Worm (Caenorhabditis elegans) whole organism, mixed stage, embryonic: ENCODE measurements around the gene irld-8.

Source experiments
- blmp-1 ChIP-seq: fragments of 150-350 bp; optimal IDR thresholded peaks from 2 replicates; lab custom pipeline; 2014; ENCODE audit warnings: missing biosample characterization, missing genetic modification characterization
- elt-1 ChIP-seq: sonication (generic microtip); optimal IDR thresholded peaks from 2 replicates; lab custom pipeline; 2017; ENCODE audit warnings: missing genetic modification characterization, mild to moderate bottlenecking, missing compliant biosample characterization, antibody characterized with exemption, moderate library complexity, borderline replicate concordance; ENCODE audit not compliant: insufficient read depth
- unc-62 ChIP-seq: fragments of 150-350 bp; optimal IDR thresholded peaks from 2 replicates; lab custom pipeline; 2014; ENCODE audit warnings: missing biosample characterization, missing genetic modification reagents, missing genetic modification characterization

DNA sequence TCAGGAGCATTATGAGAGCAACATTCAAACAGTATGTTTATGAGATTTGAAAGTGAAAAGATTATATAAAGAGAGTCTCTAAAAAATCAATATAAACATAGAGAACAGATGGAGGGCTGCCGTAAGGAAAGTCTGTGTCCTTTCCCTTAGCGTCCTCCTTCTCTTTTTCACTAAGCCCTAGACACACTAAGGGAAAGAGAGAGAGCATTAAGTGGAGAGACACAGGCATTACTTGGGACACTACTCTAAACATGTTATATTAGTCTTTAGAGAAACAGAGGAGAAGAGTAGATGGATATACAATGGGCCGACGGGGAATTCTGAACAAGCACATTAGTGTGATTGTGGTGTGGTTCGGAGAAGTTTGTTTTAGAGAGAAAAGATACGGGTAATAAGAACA lies 19.2 kb upstream of the irld-8 start:
- TF ChIP-seq unc-62 (GFP tag; lab: Kevin White, UChicago) (no peak), blmp-1 (tag; lab: Kevin White, UChicago) (no peak), elt-1 (tag; lab: Kevin White, UChicago) (no peak)
